5 fruit fly cellular contexts compared by ENCODE assay signal in the genomic region with DNA sequence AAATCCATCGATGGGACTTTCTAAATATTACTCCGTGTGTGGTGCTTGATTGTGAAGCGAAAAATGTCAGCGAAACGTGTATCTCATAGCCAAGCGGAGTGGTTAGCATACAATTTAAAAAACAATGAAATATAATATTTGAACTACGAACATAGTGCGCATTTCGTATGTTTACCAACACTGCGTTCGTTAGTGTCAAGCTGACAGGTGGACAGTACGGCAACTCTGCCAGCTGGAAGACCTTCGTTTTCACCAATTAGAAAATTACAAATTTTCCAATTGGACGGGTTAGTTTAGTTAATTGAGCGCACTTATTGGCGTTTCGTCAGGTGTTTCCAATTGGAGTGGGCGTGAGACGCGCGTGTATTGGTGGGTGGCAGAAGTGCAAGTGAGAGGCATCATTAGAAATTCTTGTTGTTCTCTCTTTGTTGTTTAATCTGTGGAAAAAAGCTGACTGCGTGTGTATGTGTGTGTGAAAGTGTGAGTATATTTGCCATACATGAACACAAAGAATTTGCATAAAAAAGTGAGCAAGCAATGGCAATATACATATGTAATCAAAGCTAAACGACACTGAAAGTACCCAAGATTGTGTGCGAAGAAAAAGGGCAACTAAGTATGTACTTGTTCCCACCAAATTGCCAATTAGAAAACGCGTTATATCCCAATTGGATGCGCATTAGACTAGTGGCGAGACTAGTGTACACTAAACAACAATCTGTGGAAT.
TF ChIP-seq lines count a peak whose summit lies in the region.

No protein-coding gene starts in this region.

- TF ChIP-seq CTCF in whole organism, embryonic (GFP tag; optimal IDR thresholded peaks at IDR 0.05; lab: Kevin White, UChicago) = no peak

TF ChIP-seq in whole organism, adult, 20 proteins besides CTCF, POLR2A, EP300 and RAD21 (continues in another document):
- peak; percentile 35 for TF ChIP-seq pad (GFP tag; optimal IDR thresholded peaks at IDR 0.05; lab: Kevin White, UChicago)
- no peak for TF ChIP-seq kay (GFP tag; lab: Kevin White, UChicago; ENCODE audit: borderline replicate concordance)
- peak; percentile 61 for TF ChIP-seq CG1620 (GFP tag; optimal IDR thresholded peaks at IDR 0.05; lab: Kevin White, UChicago)
- TF ChIP-seq CG11617 (GFP tag; optimal IDR thresholded peaks at IDR 0.05; lab: Kevin White, UChicago) = peak; percentile 39
- no peak for TF ChIP-seq CG33017 (tag; optimal IDR thresholded peaks at IDR 0.05; lab: Kevin White, UChicago)
- peak; percentile 47 for TF ChIP-seq Mnt (GFP tag; optimal IDR thresholded peaks at IDR 0.05; lab: Kevin White, UChicago)
- no peak for TF ChIP-seq Clk (GFP tag; optimal IDR thresholded peaks at IDR 0.05; lab: Kevin White, UChicago)
- peak; percentile 30 for TF ChIP-seq CG14711 (tag; optimal IDR thresholded peaks at IDR 0.05; lab: Kevin White, UChicago)
- no peak for TF ChIP-seq toe (GFP tag; optimal IDR thresholded peaks at IDR 0.05; lab: Kevin White, UChicago)
- TF ChIP-seq CG5204 (GFP tag; optimal IDR thresholded peaks at IDR 0.05; lab: Kevin White, UChicago) = no peak
- TF ChIP-seq bab1 (GFP tag; optimal IDR thresholded peaks at IDR 0.05; lab: Kevin White, UChicago) = no peak
- peak; percentile 12 for TF ChIP-seq tj (GFP tag; optimal IDR thresholded peaks at IDR 0.05; lab: Kevin White, UChicago)
- TF ChIP-seq Hr96 (GFP tag; optimal IDR thresholded peaks at IDR 0.05; lab: Kevin White, UChicago) = no peak
- peak; percentile 19 for TF ChIP-seq CG7045 (GFP tag; optimal IDR thresholded peaks at IDR 0.05; lab: Kevin White, UChicago)
- TF ChIP-seq cnc (optimal IDR thresholded peaks at IDR 0.05; lab: Kevin White, UChicago) = no peak
- peak; percentile 71 for TF ChIP-seq Crg-1 (GFP tag; optimal IDR thresholded peaks at IDR 0.05; lab: Kevin White, UChicago)
- TF ChIP-seq cic (GFP tag; optimal IDR thresholded peaks at IDR 0.05; lab: Kevin White, UChicago) = peak; percentile 21

TF ChIP-seq in whole organism, embryonic, 481 proteins besides CTCF, POLR2A, EP300 and RAD21 (continues in another document):
- no peak for TF ChIP-seq Trl (optimal IDR thresholded peaks at IDR 0.05; lab: Kevin White, UChicago)
- peak; percentile 44 for TF ChIP-seq Trl (GFP tag; optimal IDR thresholded peaks at IDR 0.05; lab: Kevin White, UChicago)
- peak; percentile 24 for TF ChIP-seq CG13775 (GFP tag; optimal IDR thresholded peaks at IDR 0.05; lab: Kevin White, UChicago)
- TF ChIP-seq pan (optimal IDR thresholded peaks at IDR 0.05; lab: Kevin White, UChicago) = no peak
- TF ChIP-seq pan (GFP tag; optimal IDR thresholded peaks at IDR 0.05 in 1 of 2, IDR thresholded peaks at IDR 0.05 in 1 of 2) = peak in 1 of 2 experiments; percentile 13
- no peak for TF ChIP-seq CG14050 (GFP tag; IDR thresholded peaks at IDR 0.05; lab: Robert Waterston, UW)
- peak; percentile 12 for TF ChIP-seq CG7786 (GFP tag; optimal IDR thresholded peaks at IDR 0.05; lab: Kevin White, UChicago)
- no peak for TF ChIP-seq Scr (GFP tag; IDR thresholded peaks at IDR 0.05; lab: Robert Waterston, UW; ENCODE audit: partially characterized antibody)
- TF ChIP-seq Dip3 (GFP tag; optimal IDR thresholded peaks at IDR 0.05; lab: Kevin White, UChicago) = peak; percentile 61
- 0 out of 2 replicates have a peak, but pooled peaks have one; percentile 16 for TF ChIP-seq Dref (GFP tag; IDR thresholded peaks at IDR 0.05; lab: Robert Waterston, UW)
- TF ChIP-seq peb (GFP tag; IDR thresholded peaks at IDR 0.05; lab: Robert Waterston, UW) = no peak
- no peak for TF ChIP-seq CG10431 (GFP tag; optimal IDR thresholded peaks at IDR 0.05; lab: Kevin White, UChicago)
- no peak for TF ChIP-seq aop (GFP tag; IDR thresholded peaks at IDR 0.05; lab: Robert Waterston, UW)
- peak; percentile 58 for TF ChIP-seq trem (tag; optimal IDR thresholded peaks at IDR 0.05; lab: Kevin White, UChicago)
- peak; percentile 57 for TF ChIP-seq CG1603 (tag; optimal IDR thresholded peaks at IDR 0.05; lab: Kevin White, UChicago)
- peak; percentile 28 for TF ChIP-seq gem (tag; optimal IDR thresholded peaks at IDR 0.05; lab: Kevin White, UChicago)

TF ChIP-seq in whole organism, prepupa, 60 proteins besides CTCF, POLR2A, EP300 and RAD21 (continues in another document):
- peak; percentile 2 for TF ChIP-seq CG11762 (GFP tag; optimal IDR thresholded peaks at IDR 0.05; lab: Kevin White, UChicago; ENCODE audit: insufficient read depth)
- TF ChIP-seq Ets21C (GFP tag; optimal IDR thresholded peaks at IDR 0.05; lab: Kevin White, UChicago) = peak; percentile 27
- no peak for TF ChIP-seq CG6854 (GFP tag; optimal IDR thresholded peaks at IDR 0.05; lab: Kevin White, UChicago)
- TF ChIP-seq CG4318 (GFP tag; optimal IDR thresholded peaks at IDR 0.05; lab: Kevin White, UChicago) = no peak
- no peak for TF ChIP-seq fd59A (GFP tag; optimal IDR thresholded peaks at IDR 0.05; lab: Kevin White, UChicago)
- TF ChIP-seq CG32006 (GFP tag; optimal IDR thresholded peaks at IDR 0.05; lab: Kevin White, UChicago) = peak; percentile 48
- TF ChIP-seq eg (GFP tag; IDR thresholded peaks at IDR 0.05; lab: Robert Waterston, UW) = no peak; the same call in 2 of the 3 replicates
- TF ChIP-seq Hr38 (GFP tag; optimal IDR thresholded peaks at IDR 0.05; lab: Kevin White, UChicago) = no peak
- TF ChIP-seq Ets96B (tag; optimal IDR thresholded peaks at IDR 0.05; lab: Kevin White, UChicago) = no peak
- peak; percentile 48 for TF ChIP-seq fkh (GFP tag; optimal IDR thresholded peaks at IDR 0.05; lab: Kevin White, UChicago)
- no peak for TF ChIP-seq Sox102F (GFP tag; optimal IDR thresholded peaks at IDR 0.05; lab: Kevin White, UChicago)
- TF ChIP-seq CG6276 (GFP tag; optimal IDR thresholded peaks at IDR 0.05; lab: Kevin White, UChicago) = no peak
- TF ChIP-seq Lpt (GFP tag; optimal IDR thresholded peaks at IDR 0.05; lab: Kevin White, UChicago) = no peak
- no peak for TF ChIP-seq dsx (GFP tag; optimal IDR thresholded peaks at IDR 0.05; lab: Kevin White, UChicago; ENCODE audit: poor library complexity, severe bottlenecking)
- TF ChIP-seq CG7368 (GFP tag; optimal IDR thresholded peaks at IDR 0.05; lab: Kevin White, UChicago) = no peak
- no peak for TF ChIP-seq Blimp-1 (GFP tag; optimal IDR thresholded peaks at IDR 0.05; lab: Kevin White, UChicago)
- no peak for TF ChIP-seq CG3032 (tag; optimal IDR thresholded peaks at IDR 0.05; lab: Kevin White, UChicago)

TF ChIP-seq in whole organism, pupa, 21 proteins besides CTCF, POLR2A, EP300 and RAD21 (continues in another document):
- peak; percentile 12; the same call in 1 of the 3 replicates for TF ChIP-seq fd96Ca (GFP tag; IDR thresholded peaks at IDR 0.05; lab: Robert Waterston, UW)
- TF ChIP-seq Ets98B (GFP tag; IDR thresholded peaks at IDR 0.05; lab: Robert Waterston, UW) = peak; percentile 37; the same call in 1 of the 2 replicates
- TF ChIP-seq CG32121 (GFP tag; IDR thresholded peaks at IDR 0.05; lab: Robert Waterston, UW) = peak; percentile 53; the same call in 1 of the 2 replicates
- TF ChIP-seq CG12605 (GFP tag; IDR thresholded peaks at IDR 0.05; lab: Robert Waterston, UW) = no peak
- no peak for TF ChIP-seq CG8159 (tag; optimal IDR thresholded peaks at IDR 0.05; lab: Kevin White, UChicago)
- TF ChIP-seq D1 (tag; optimal IDR thresholded peaks at IDR 0.05; lab: Kevin White, UChicago) = no peak
- TF ChIP-seq rn (GFP tag; IDR thresholded peaks at IDR 0.05; lab: Robert Waterston, UW) = no peak
- no peak for TF ChIP-seq EcR (GFP tag; optimal IDR thresholded peaks at IDR 0.05; lab: Kevin White, UChicago)
- TF ChIP-seq CG10348 (GFP tag; IDR thresholded peaks at IDR 0.05; lab: Robert Waterston, UW) = no peak
- peak; percentile 19 for TF ChIP-seq Pif1B (GFP tag; optimal IDR thresholded peaks at IDR 0.05; lab: Kevin White, UChicago)
- no peak for TF ChIP-seq CG34367 (tag; optimal IDR thresholded peaks at IDR 0.05; lab: Kevin White, UChicago)
- no peak for TF ChIP-seq gl (tag; optimal IDR thresholded peaks at IDR 0.05; lab: Kevin White, UChicago)
- no peak for TF ChIP-seq CG17806 (tag; optimal IDR thresholded peaks at IDR 0.05; lab: Kevin White, UChicago)
- peak; percentile 55 for TF ChIP-seq Pif1A (GFP tag; optimal IDR thresholded peaks at IDR 0.05; lab: Kevin White, UChicago)
- no peak for TF ChIP-seq CG14655 (GFP tag; optimal IDR thresholded peaks at IDR 0.05; lab: Kevin White, UChicago)
- peak; percentile 25 for TF ChIP-seq Snoo (tag; optimal IDR thresholded peaks at IDR 0.05; lab: Kevin White, UChicago)
- TF ChIP-seq CG9948 (tag; optimal IDR thresholded peaks at IDR 0.05; lab: Kevin White, UChicago) = no peak
- peak; percentile 59; the same call in 2 of the 3 replicates for TF ChIP-seq CG4496 (GFP tag; IDR thresholded peaks at IDR 0.05; lab: Robert Waterston, UW)
- no peak for TF ChIP-seq CG8301 (tag; optimal IDR thresholded peaks at IDR 0.05; lab: Kevin White, UChicago)

TF ChIP-seq in whole organism, wandering third instar larva, 38 proteins besides CTCF, POLR2A, EP300 and RAD21 (continues in another document):
- peak; percentile 49 for TF ChIP-seq ey (GFP tag; optimal IDR thresholded peaks at IDR 0.05; lab: Kevin White, UChicago)
- TF ChIP-seq Dfd (GFP tag; optimal IDR thresholded peaks at IDR 0.05; lab: Kevin White, UChicago) = no peak
- TF ChIP-seq dl (GFP tag; optimal IDR thresholded peaks at IDR 0.05; lab: Kevin White, UChicago; ENCODE audit: insufficient read depth in 1 of 2, partially characterized antibody in 2 of 2) = no peak
- no peak for TF ChIP-seq Vsx2 (GFP tag; optimal IDR thresholded peaks at IDR 0.05; lab: Kevin White, UChicago; ENCODE audit: partially characterized antibody)
- TF ChIP-seq pan (optimal IDR thresholded peaks at IDR 0.05; lab: Kevin White, UChicago) = no peak
- TF ChIP-seq lola (GFP tag; optimal IDR thresholded peaks at IDR 0.05; lab: Kevin White, UChicago) = no peak
- TF ChIP-seq CG9705 (GFP tag; optimal IDR thresholded peaks at IDR 0.05; lab: Kevin White, UChicago) = peak; percentile 3
- TF ChIP-seq jim (GFP tag; optimal IDR thresholded peaks at IDR 0.05; lab: Kevin White, UChicago) = no peak
- TF ChIP-seq h (GFP tag; optimal IDR thresholded peaks at IDR 0.05; lab: Kevin White, UChicago) = peak; percentile 64
- no peak for TF ChIP-seq Hr78 (GFP tag; optimal IDR thresholded peaks at IDR 0.05; lab: Kevin White, UChicago)
- TF ChIP-seq Myc (optimal IDR thresholded peaks at IDR 0.05; lab: Kevin White, UChicago) = peak; percentile 5
- TF ChIP-seq brk (GFP tag; optimal IDR thresholded peaks at IDR 0.05; lab: Kevin White, UChicago) = no peak
- TF ChIP-seq Sp1 (GFP tag; optimal IDR thresholded peaks at IDR 0.05; lab: Kevin White, UChicago) = peak; percentile 28
- no peak for TF ChIP-seq N (GFP tag; optimal IDR thresholded peaks at IDR 0.05; lab: Kevin White, UChicago)
- no peak for TF ChIP-seq Abd-B (GFP tag; optimal IDR thresholded peaks at IDR 0.05; lab: Kevin White, UChicago)
- no peak for TF ChIP-seq usp (GFP tag; optimal IDR thresholded peaks at IDR 0.05; lab: Kevin White, UChicago)
- no peak for TF ChIP-seq br (GFP tag; optimal IDR thresholded peaks at IDR 0.05; lab: Kevin White, UChicago)
- TF ChIP-seq sage (GFP tag; optimal IDR thresholded peaks at IDR 0.05; lab: Kevin White, UChicago) = no peak
- TF ChIP-seq HLH106 (tag; optimal IDR thresholded peaks at IDR 0.05; lab: Kevin White, UChicago) = no peak
- TF ChIP-seq CrebA (GFP tag; optimal IDR thresholded peaks at IDR 0.05; lab: Kevin White, UChicago; ENCODE audit: borderline replicate concordance) = no peak
- TF ChIP-seq OdsH (GFP tag; optimal IDR thresholded peaks at IDR 0.05; lab: Kevin White, UChicago) = no peak
